Worm (Caenorhabditis elegans): ENCODE results near the gene T06F4.1.

DNA sequence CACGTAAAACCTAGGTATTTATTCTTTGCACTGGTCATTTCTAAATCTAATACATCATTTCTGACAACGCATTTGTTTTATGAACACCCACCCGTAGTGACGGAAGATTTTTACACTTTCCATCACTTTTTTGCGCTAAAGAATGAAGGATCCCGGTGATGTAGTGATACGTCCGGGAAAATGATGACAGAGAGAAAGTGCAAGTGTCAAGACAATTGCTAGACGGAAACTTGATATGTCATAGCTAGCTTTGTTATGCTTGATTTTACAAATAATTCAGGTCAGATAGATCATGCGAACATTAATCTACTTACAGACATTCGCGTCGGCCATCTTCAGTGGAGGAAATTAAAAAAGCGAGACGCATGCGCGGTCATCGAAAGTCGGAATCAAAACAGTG lies 30.8 kb upstream of the T06F4.1 start:
- no peak for TF ChIP-seq F39B2.1 (GFP tag; IDR thresholded peaks at IDR 0.05)
- no peak for TF ChIP-seq ceh-40 (GFP tag; IDR thresholded peaks at IDR 0.05)
- TF ChIP-seq him-1 (tag; optimal IDR thresholded peaks at IDR 0.05) = no peak
- no peak for TF ChIP-seq ccch-3 (GFP tag; optimal IDR thresholded peaks at IDR 0.05)
- no peak for TF ChIP-seq unc-130 (GFP tag; optimal IDR thresholded peaks at IDR 0.05)
